Fruit fly (Drosophila melanogaster) whole organism: Measurements from ENCODE around the gene CG7611.

Experiments used
- CG8478 ChIP-seq: fragments of >200 bp; optimal IDR thresholded peaks from 2 replicates; lab custom pipeline; 2018; ENCODE audit warnings: inconsistent platforms
- Dll ChIP-seq: fragments of >200 bp; optimal IDR thresholded peaks from 2 replicates; lab custom pipeline; 2017
- EcR ChIP-seq, 2 experiments: fragments of >200 bp; optimal IDR thresholded peaks; 2 replicates each; lab custom pipeline; 2017; ENCODE audit warnings: missing biosample characterization in 2 of 2, missing genetic modification characterization in 2 of 2, missing genetic modification reagents in 2 of 2
- pan ChIP-seq: fragments of >200 bp; optimal IDR thresholded peaks from 2 replicates; lab custom pipeline; 2017
- psq ChIP-seq: fragments of >200 bp; optimal IDR thresholded peaks from 2 replicates; lab custom pipeline; 2017
- usp ChIP-seq: fragments of >200 bp; optimal IDR thresholded peaks from 2 replicates; lab custom pipeline; 2017; ENCODE audit warnings: missing biosample characterization, missing genetic modification characterization, mixed read lengths

Gene CG7611

dm6 chr3L:21568848-21569372, 45.9 kb downstream of the CG7611 start, which contains the start of the genes CRIF and SMC5:
Gene CRIF, minus strand, starts transcription at chr3L:21568898.
Gene SMC5, plus strand, starts transcription at chr3L:21569176.
- no peak for TF ChIP-seq EcR (GFP tag; optimal IDR thresholded peaks at IDR 0.05; lab: Kevin White, UChicago)
- no peak for TF ChIP-seq usp (GFP tag; lab: Kevin White, UChicago)
- no peak for TF ChIP-seq pan
- no peak for TF ChIP-seq psq (lab: Kevin White, UChicago)
- no peak for TF ChIP-seq CG8478 (lab: Kevin White, UChicago)
- no peak for TF ChIP-seq Dll

dm6 chr3L:21573831-21574230, 50.8 kb downstream of the CG7611 start, which contains the start of gene EMC10:
Gene EMC10, plus strand, starts transcription at chr3L:21574131.
- TF ChIP-seq psq (lab: Kevin White, UChicago) (no peak), Dll (no peak), EcR (GFP tag; optimal IDR thresholded peaks at IDR 0.05; lab: Kevin White, UChicago) (no peak), CG8478 (lab: Kevin White, UChicago) (no peak), usp (GFP tag; lab: Kevin White, UChicago) (no peak), pan (no peak)

- no peak for TF ChIP-seq usp (GFP tag; lab: Kevin White, UChicago)
- TF ChIP-seq EcR (GFP tag; optimal IDR thresholded peaks at IDR 0.05; lab: Kevin White, UChicago) = no peak
- no peak for TF ChIP-seq CG8478 (lab: Kevin White, UChicago)
- no peak for TF ChIP-seq pan
- no peak for TF ChIP-seq Dll
- TF ChIP-seq psq (lab: Kevin White, UChicago) = no peak
Observed at dm6 chr3L:21574296-21574745, 51.3 kb downstream of the CG7611 start.
